Worm (Caenorhabditis elegans) whole organism, mixed stage, embryonic: ENCODE data around the gene C02B10.3.
"Not testable (repeated sequence)": the region's sequence is repeated elsewhere in the genome, so short reads cannot be mapped to it uniquely, and the experiment has no call there.

Experiments
- M03D4.4 ChIP-seq: sonication (generic microtip); optimal IDR thresholded peaks from 2 replicates; lab custom pipeline; 2017; ENCODE audit warnings: mild to moderate bottlenecking, missing genetic modification characterization, missing compliant biosample characterization
- bed-3 ChIP-seq: fragments of 200-800 bp; sonication (Bioruptor generic); optimal IDR thresholded peaks from 3 replicates; lab custom pipeline; 2018; ENCODE audit warnings: mild to moderate bottlenecking, missing genetic modification characterization, moderate library complexity, missing compliant biosample characterization
- ceh-39 ChIP-seq: fragments of 150-350 bp; optimal IDR thresholded peaks from 2 replicates; lab custom pipeline; 2014; ENCODE audit warnings: missing biosample characterization, missing genetic modification characterization
- ceh-83 ChIP-seq: fragments of 200-800 bp; sonication (Bioruptor generic); optimal IDR thresholded peaks from 2 replicates; lab custom pipeline; 2018; ENCODE audit warnings: mild to moderate bottlenecking, missing genetic modification characterization, missing compliant biosample characterization
- ces-1 ChIP-seq: fragments of 150-350 bp; optimal IDR thresholded peaks from 2 replicates; lab custom pipeline; 2014; ENCODE audit warnings: missing biosample characterization, missing genetic modification reagents, missing genetic modification characterization
- elt-1 ChIP-seq: sonication (generic microtip); optimal IDR thresholded peaks from 2 replicates; lab custom pipeline; 2017; ENCODE audit warnings: missing genetic modification characterization, mild to moderate bottlenecking, missing compliant biosample characterization, antibody characterized with exemption, moderate library complexity, borderline replicate concordance; ENCODE audit not compliant: insufficient read depth
- elt-3 ChIP-seq: fragments of 150-350 bp; optimal IDR thresholded peaks from 2 replicates; lab custom pipeline; 2014; ENCODE audit warnings: missing biosample characterization, missing genetic modification characterization
- flh-1 ChIP-seq: fragments of 200-800 bp; sonication (Bioruptor generic); optimal IDR thresholded peaks from 2 replicates; lab custom pipeline; 2018; ENCODE audit warnings: mild to moderate bottlenecking, missing genetic modification characterization, moderate library complexity, missing compliant biosample characterization
- hlh-1 ChIP-seq: fragments of 150-350 bp; optimal IDR thresholded peaks from 2 replicates; lab custom pipeline; 2014; ENCODE audit warnings: missing biosample characterization, missing genetic modification reagents, missing genetic modification characterization
- lin-13 ChIP-seq: fragments of 150-350 bp; optimal IDR thresholded peaks from 2 replicates; lab custom pipeline; 2014; ENCODE audit warnings: missing biosample characterization, missing genetic modification characterization
- lin-32 ChIP-seq: fragments of 200-800 bp; sonication (Bioruptor generic); optimal IDR thresholded peaks from 2 replicates; lab custom pipeline; 2018; ENCODE audit warnings: mild to moderate bottlenecking, missing genetic modification characterization, missing compliant biosample characterization
- mab-5 ChIP-seq: fragments of 150-350 bp; optimal IDR thresholded peaks from 2 replicates; lab custom pipeline; 2014; ENCODE audit warnings: missing biosample characterization, missing genetic modification characterization
- mep-1 ChIP-seq: fragments of 150-350 bp; optimal IDR thresholded peaks from 2 replicates; lab custom pipeline; 2017; ENCODE audit warnings: missing biosample characterization, missing genetic modification reagents, missing genetic modification characterization, inconsistent platforms
- mls-2 ChIP-seq: sonication (generic microtip); optimal IDR thresholded peaks from 2 replicates; lab custom pipeline; 2016; ENCODE audit warnings: mild to moderate bottlenecking, missing genetic modification characterization, moderate library complexity, missing compliant biosample characterization
- nhr-2 ChIP-seq: fragments of 150-350 bp; optimal IDR thresholded peaks from 2 replicates; lab custom pipeline; 2014; ENCODE audit warnings: missing biosample characterization, missing genetic modification characterization
- nhr-237 ChIP-seq: fragments of 150-350 bp; optimal IDR thresholded peaks from 2 replicates; lab custom pipeline; 2014; ENCODE audit warnings: missing biosample characterization, missing genetic modification characterization
- nhr-28 ChIP-seq: fragments of 150-350 bp; optimal IDR thresholded peaks from 2 replicates; lab custom pipeline; 2014; ENCODE audit warnings: missing biosample characterization, missing genetic modification characterization
- nhr-76 ChIP-seq: sonication (generic microtip); optimal IDR thresholded peaks from 2 replicates; lab custom pipeline; 2017; ENCODE audit warnings: missing biosample characterization, missing genetic modification characterization
- pha-4 ChIP-seq: fragments of 150-350 bp; optimal IDR thresholded peaks from 2 replicates; lab custom pipeline; 2018; ENCODE audit warnings: missing biosample characterization, missing genetic modification reagents, missing genetic modification characterization
- sem-2 ChIP-seq: fragments of 200-800 bp; sonication (Bioruptor generic); optimal IDR thresholded peaks from 2 replicates; lab custom pipeline; 2018; ENCODE audit warnings: mild to moderate bottlenecking, missing genetic modification characterization, missing compliant biosample characterization
- snpc-4 ChIP-seq: fragments of 150-350 bp; optimal IDR thresholded peaks from 2 replicates; lab custom pipeline; 2014; ENCODE audit warnings: missing biosample characterization, missing genetic modification characterization
- sptf-1 ChIP-seq: sonication (generic microtip); optimal IDR thresholded peaks from 2 replicates; lab custom pipeline; 2017; ENCODE audit warnings: mild to moderate bottlenecking, missing genetic modification characterization, moderate library complexity, missing compliant biosample characterization
- tbx-8 ChIP-seq: fragments of 200-800 bp; sonication (Bioruptor generic); optimal IDR thresholded peaks from 2 replicates; lab custom pipeline; 2018; ENCODE audit warnings: mild to moderate bottlenecking, missing genetic modification characterization, moderate library complexity, missing compliant biosample characterization
- unc-120 ChIP-seq: sonication (generic microtip); optimal IDR thresholded peaks from 2 replicates; lab custom pipeline; 2017; ENCODE audit warnings: missing genetic modification characterization, missing compliant biosample characterization; ENCODE audit not compliant: poor library complexity, severe bottlenecking
- unc-62 ChIP-seq: fragments of 150-350 bp; optimal IDR thresholded peaks from 2 replicates; lab custom pipeline; 2014; ENCODE audit warnings: missing biosample characterization, missing genetic modification reagents, missing genetic modification characterization
- zip-8 ChIP-seq: fragments of 150-350 bp; optimal IDR thresholded peaks from 2 replicates; lab custom pipeline; 2014; ENCODE audit warnings: missing biosample characterization, missing genetic modification characterization
- ztf-11 ChIP-seq: fragments of 150-350 bp; optimal IDR thresholded peaks from 2 replicates; lab custom pipeline; 2014; ENCODE audit warnings: missing biosample characterization, missing genetic modification characterization

The C02B10.3 gene

ce11 chrIV:5076607-5077006 lies 26.5 kb downstream of the C02B10.3 start:
- TF ChIP-seq zip-8 (tag; lab: Kevin White, UChicago) (peak; percentile 45), sem-2 (GFP tag; lab: Kevin White, UChicago) (no peak), mab-5 (tag; lab: Kevin White, UChicago) (no peak), nhr-2 (tag; lab: Kevin White, UChicago) (peak; percentile 48), ceh-39 (tag; lab: Kevin White, UChicago) (peak; percentile 26), hlh-1 (tag; lab: Kevin White, UChicago) (peak; percentile 74), ces-1 (GFP tag; lab: Kevin White, UChicago) (no peak), lin-32 (GFP tag; lab: Kevin White, UChicago) (peak; percentile 36), unc-62 (GFP tag; lab: Kevin White, UChicago) (peak; percentile 62)

ce11 chrIV:5073836-5074235 lies 29.2 kb downstream of the C02B10.3 start:
- TF ChIP-seq mep-1 (tag; lab: Kevin White, UChicago) (no peak), ces-1 (GFP tag; lab: Kevin White, UChicago) (no peak), nhr-28 (tag; lab: Kevin White, UChicago) (no peak), bed-3 (GFP tag; lab: Kevin White, UChicago) (no peak), sptf-1 (tag; lab: Kevin White, UChicago) (no peak), snpc-4 (tag; lab: Kevin White, UChicago) (no peak), tbx-8 (GFP tag; lab: Kevin White, UChicago) (no peak), M03D4.4 (no peak), nhr-76 (tag; lab: Kevin White, UChicago) (no peak), ceh-83 (GFP tag; lab: Kevin White, UChicago) (no peak), hlh-1 (tag; lab: Kevin White, UChicago) (no peak), mls-2 (tag; lab: Kevin White, UChicago) (no peak), nhr-2 (tag; lab: Kevin White, UChicago) (no peak), lin-13 (tag; lab: Kevin White, UChicago) (no peak), flh-1 (GFP tag; lab: Kevin White, UChicago) (no peak), elt-3 (tag; lab: Kevin White, UChicago) (no peak), ceh-39 (tag; lab: Kevin White, UChicago) (no peak), ztf-11 (no peak)

- not testable (repeated sequence) for TF ChIP-seq lin-13, mab-5, unc-120 (tag; lab: Kevin White, UChicago)
- TF ChIP-seq, all 35 proteins: peak for 0; not testable (repeated sequence) for 35
Measured at ce11 chrIV:5070593-5070992, 32.5 kb downstream of the C02B10.3 start, which contains the start of gene C02B10.6. C02B10.6 (plus strand) TSS chrIV:5070893.

ce11 chrIV:5068541-5068940 lies 34.5 kb downstream of the C02B10.3 start, which contains the start of the genes R13H9.6 and rmd-6:
R13H9.6 (minus strand) TSS chrIV:5068641.
rmd-6 (plus strand) TSS chrIV:5068845.
- not testable (repeated sequence) for TF ChIP-seq pha-4 (tag; lab: Kevin White, UChicago); bed-3 (GFP tag; lab: Kevin White, UChicago); unc-62 (GFP tag; lab: Kevin White, UChicago)
- TF ChIP-seq, all 35 proteins: peak for 0; not testable (repeated sequence) for 35

ce11 chrIV:5066887-5067286 lies 36.2 kb downstream of the C02B10.3 start, which contains the start of gene ttbk-2.2:
ttbk-2.2 (minus strand) TSS chrIV:5066987.
- not testable (repeated sequence) for TF ChIP-seq ces-1 (GFP tag; lab: Kevin White, UChicago); elt-1 (tag; lab: Kevin White, UChicago); nhr-237 (tag; lab: Kevin White, UChicago)

ce11 chrIV:5064961-5065360 lies 38.1 kb downstream of the C02B10.3 start, which contains the start of gene msp-53:
msp-53 (minus strand) TSS chrIV:5065061.
- not testable (repeated sequence) for TF ChIP-seq nhr-28, mls-2, elt-3 (tag; lab: Kevin White, UChicago)
- TF ChIP-seq, all 35 proteins: peak for 0; not testable (repeated sequence) for 35
